Worm (Caenorhabditis elegans) whole organism, L4 larva: Measurements from ENCODE around the gene M28.9.

Source experiments
- F10B5.3 ChIP-seq: sonication (generic microtip); optimal IDR thresholded peaks from 2 replicates; lab custom pipeline; 2016; ENCODE audit warnings: mild to moderate bottlenecking, missing genetic modification characterization, missing compliant biosample characterization
- F26F4.8 ChIP-seq: fragments of 200-800 bp; sonication (Bioruptor generic); conservative IDR thresholded peaks from 2 replicates; pipeline ENCODE4 v1.3.6; 2022; ENCODE audit warnings: missing genetic modification characterization, missing compliant biosample characterization
- R02D3.7 ChIP-seq: fragments of 150-350 bp; sonication (generic microtip); optimal IDR thresholded peaks from 3 replicates; lab custom pipeline; 2014; ENCODE audit warnings: missing biosample characterization, missing genetic modification characterization
- T20F7.1 ChIP-seq: fragments of 200-800 bp; sonication (Bioruptor generic); optimal IDR thresholded peaks from 2 replicates; lab custom pipeline; 2018; ENCODE audit warnings: mild to moderate bottlenecking, missing genetic modification characterization, missing compliant biosample characterization
- Y105C5A.15 ChIP-seq: fragments of 200-800 bp; sonication (Bioruptor generic); IDR thresholded peaks from 2 replicates; pipeline ENCODE4 v1.3.6; 2022; ENCODE audit warnings: missing genetic modification characterization, missing compliant biosample characterization
- Y48G9A.11 ChIP-seq: fragments of 200-800 bp; sonication (Bioruptor generic); IDR thresholded peaks from 2 replicates; pipeline ENCODE4 v1.3.6; 2022; ENCODE audit warnings: missing genetic modification reagents, missing genetic modification characterization, missing compliant biosample characterization
- ZK337.2 ChIP-seq: fragments of 200-800 bp; sonication (Bioruptor generic); IDR thresholded peaks from 2 replicates; pipeline ENCODE4 v1.3.6; 2022; ENCODE audit warnings: missing genetic modification reagents, missing genetic modification characterization, missing compliant biosample characterization
- ZK546.5 ChIP-seq, 2 experiments: sonication (generic microtip); optimal IDR thresholded peaks; 2 replicates each; lab custom pipeline; 2017; ENCODE audit warnings: missing biosample characterization in 2 of 2, missing genetic modification characterization in 2 of 2
- ama-1 ChIP-seq: fragments of 150-350 bp; optimal IDR thresholded peaks from 2 replicates; lab custom pipeline; 2014; ENCODE audit warnings: inconsistent platforms, mixed read lengths
- ceh-82 ChIP-seq: sonication (generic microtip); optimal IDR thresholded peaks from 2 replicates; lab custom pipeline; 2017; ENCODE audit warnings: missing biosample characterization, missing genetic modification characterization
- daf-16 ChIP-seq, 3 experiments: sonication (generic microtip); optimal IDR thresholded peaks; 2 replicates each; lab custom pipeline; 2016 to 2017; ENCODE audit warnings: missing genetic modification characterization in 3 of 3, missing genetic modification reagents in 3 of 3, mild to moderate bottlenecking in 2 of 3, missing compliant biosample characterization in 2 of 3, missing biosample characterization in 1 of 3, moderate library complexity in 1 of 3
- daf-8 ChIP-seq: fragments of 200-800 bp; sonication (Bioruptor generic); IDR thresholded peaks from 2 replicates; pipeline ENCODE4 v1.3.6; 2022; ENCODE audit warnings: missing genetic modification characterization, missing compliant biosample characterization
- dmd-8 ChIP-seq: fragments of 200-800 bp; sonication (Bioruptor generic); IDR thresholded peaks from 2 replicates; pipeline ENCODE4 v1.3.6; 2022; ENCODE audit warnings: missing genetic modification characterization, missing compliant biosample characterization
- dmd-9 ChIP-seq: fragments of 200-800 bp; sonication (Bioruptor generic); IDR thresholded peaks from 2 replicates; pipeline ENCODE4 v1.3.6; 2022; ENCODE audit warnings: missing genetic modification reagents, missing genetic modification characterization, missing compliant biosample characterization
- dve-1 ChIP-seq: sonication (generic microtip); optimal IDR thresholded peaks from 2 replicates; lab custom pipeline; 2017; ENCODE audit warnings: antibody characterized with exemption, mild to moderate bottlenecking, missing genetic modification characterization, missing compliant biosample characterization; ENCODE audit not compliant: insufficient read depth
- egl-27 ChIP-seq: sonication (generic microtip); optimal IDR thresholded peaks from 3 replicates; lab custom pipeline; 2017; ENCODE audit warnings: missing biosample characterization, missing genetic modification reagents, missing genetic modification characterization
- egl-43 ChIP-seq: fragments of 200-800 bp; sonication (Bioruptor generic); IDR thresholded peaks from 2 replicates; pipeline ENCODE4 v1.3.6; 2022; ENCODE audit warnings: missing genetic modification reagents, missing genetic modification characterization, missing compliant biosample characterization
- fkh-10 ChIP-seq: fragments of 150-350 bp; optimal IDR thresholded peaks from 2 replicates; lab custom pipeline; 2014; ENCODE audit warnings: missing biosample characterization, missing genetic modification reagents, missing genetic modification characterization
- fos-1 ChIP-seq: fragments of 150-350 bp; optimal IDR thresholded peaks from 2 replicates; lab custom pipeline; 2014; ENCODE audit warnings: missing biosample characterization, missing genetic modification characterization
- gei-8 ChIP-seq: fragments of 200-800 bp; sonication (Bioruptor generic); optimal IDR thresholded peaks from 2 replicates; lab custom pipeline; 2018; ENCODE audit warnings: mild to moderate bottlenecking, missing genetic modification characterization, missing compliant biosample characterization
- hlh-30 ChIP-seq: sonication (generic microtip); optimal IDR thresholded peaks from 2 replicates; lab custom pipeline; 2017; ENCODE audit warnings: antibody characterized with exemption, mild to moderate bottlenecking, missing genetic modification characterization, missing compliant biosample characterization; ENCODE audit not compliant: insufficient read depth
- hmg-1.1 ChIP-seq: fragments of 200-800 bp; sonication (Bioruptor generic); IDR thresholded peaks from 2 replicates; pipeline ENCODE4 v1.3.6; 2022; ENCODE audit warnings: missing genetic modification reagents, missing genetic modification characterization, missing compliant biosample characterization
- lin-1 ChIP-seq: fragments of 200-800 bp; sonication (Bioruptor generic); IDR thresholded peaks from 2 replicates; pipeline ENCODE4 v1.3.6; 2022; ENCODE audit warnings: missing genetic modification reagents, missing genetic modification characterization, missing compliant biosample characterization
- lin-15B ChIP-seq: fragments of 150-350 bp; sonication (generic microtip); optimal IDR thresholded peaks from 3 replicates; lab custom pipeline; 2014; ENCODE audit warnings: missing biosample characterization, missing genetic modification characterization
- lin-29 ChIP-seq: fragments of 200-800 bp; sonication (Bioruptor generic); IDR thresholded peaks from 2 replicates; pipeline ENCODE4 v1.3.6; 2022; ENCODE audit warnings: missing genetic modification reagents, missing genetic modification characterization, missing compliant biosample characterization
- lin-38 ChIP-seq: fragments of 200-800 bp; sonication (Bioruptor generic); IDR thresholded peaks from 2 replicates; pipeline ENCODE4 v1.3.6; 2022; ENCODE audit warnings: missing genetic modification reagents, missing genetic modification characterization, missing compliant biosample characterization
- lsy-2 ChIP-seq, 2 experiments: fragments of 150-350 bp in 1 of 2; sonication (generic microtip) in 1 of 2; optimal IDR thresholded peaks; 2 replicates each; lab custom pipeline; 2014 to 2017; ENCODE audit warnings: missing biosample characterization in 2 of 2, missing genetic modification characterization in 2 of 2
- madf-5 ChIP-seq, 2 experiments: fragments of 200-800 bp; sonication (Bioruptor generic); IDR thresholded peaks; 2 replicates each; pipeline ENCODE4 v1.3.6; 2022; ENCODE audit warnings: missing compliant biosample characterization in 2 of 2, missing genetic modification characterization in 2 of 2
- mdl-1 ChIP-seq, 2 experiments: fragments of 150-350 bp in 1 of 2; sonication (generic microtip) in 1 of 2; optimal IDR thresholded peaks; 2 replicates each; lab custom pipeline; 2014 to 2017; ENCODE audit warnings: missing biosample characterization in 2 of 2, missing genetic modification characterization in 2 of 2
- mdt-29 ChIP-seq: fragments of 200-800 bp; sonication (Bioruptor generic); IDR thresholded peaks from 2 replicates; pipeline ENCODE4 v1.3.6; 2022; ENCODE audit warnings: missing genetic modification reagents, missing genetic modification characterization, missing compliant biosample characterization
- mep-1 ChIP-seq: fragments of 150-350 bp; sonication (generic microtip); optimal IDR thresholded peaks from 3 replicates; lab custom pipeline; 2014; ENCODE audit warnings: missing biosample characterization, missing genetic modification characterization
- mes-2 ChIP-seq: sonication (generic microtip); optimal IDR thresholded peaks from 2 replicates; lab custom pipeline; 2016; ENCODE audit warnings: missing genotype, mild to moderate bottlenecking, missing genetic modification characterization, missing compliant biosample characterization; ENCODE audit not compliant: poor library complexity, severe bottlenecking
- nhr-10 ChIP-seq: fragments of 150-350 bp; optimal IDR thresholded peaks from 2 replicates; lab custom pipeline; 2014; ENCODE audit warnings: missing biosample characterization, missing genetic modification characterization
- nhr-25 ChIP-seq: sonication (generic microtip); optimal IDR thresholded peaks from 2 replicates; lab custom pipeline; 2017; ENCODE audit warnings: missing genetic modification characterization, mild to moderate bottlenecking, missing compliant biosample characterization, antibody characterized with exemption, moderate library complexity, borderline replicate concordance; ENCODE audit not compliant: insufficient read depth
- nhr-28 ChIP-seq: fragments of 150-350 bp; optimal IDR thresholded peaks from 2 replicates; lab custom pipeline; 2014; ENCODE audit warnings: missing biosample characterization, missing genetic modification characterization
- nhr-41 ChIP-seq: fragments of 200-800 bp; sonication (Bioruptor generic); IDR thresholded peaks from 2 replicates; pipeline ENCODE4 v1.3.6; 2022; ENCODE audit warnings: missing genetic modification reagents, missing genetic modification characterization, missing compliant biosample characterization
- pha-4 ChIP-seq, 2 experiments: fragments of 150-350 bp in 1 of 2; fragments of 200-800 bp in 1 of 2; sonication (Bioruptor generic) in 1 of 2; IDR thresholded peaks in 1 of 2; optimal IDR thresholded peaks in 1 of 2; 2 replicates each; pipeline versions ENCODE4 v1.3.6 to Lab custom; 2014 to 2022; ENCODE audit warnings: missing genetic modification characterization in 2 of 2, missing genetic modification reagents in 2 of 2, missing biosample characterization in 1 of 2, missing compliant biosample characterization in 1 of 2
- php-3 ChIP-seq: fragments of 200-800 bp; sonication (Bioruptor generic); IDR thresholded peaks from 2 replicates; pipeline ENCODE4 v1.3.6; 2022; ENCODE audit warnings: missing genetic modification reagents, missing genetic modification characterization, missing compliant biosample characterization
- pqm-1 ChIP-seq: sonication (generic microtip); optimal IDR thresholded peaks from 2 replicates; lab custom pipeline; 2017; ENCODE audit warnings: missing biosample characterization, missing genetic modification characterization
- saeg-2 ChIP-seq: fragments of 200-800 bp; sonication (Bioruptor generic); IDR thresholded peaks from 2 replicates; pipeline ENCODE4 v1.3.6; 2022; ENCODE audit warnings: missing genetic modification reagents, missing genetic modification characterization, missing compliant biosample characterization
- skn-1 ChIP-seq: fragments of 150-350 bp; optimal IDR thresholded peaks from 2 replicates; lab custom pipeline; 2014; ENCODE audit warnings: missing biosample characterization, missing genetic modification characterization
- snpc-1.2 ChIP-seq: fragments of 200-800 bp; sonication (Bioruptor generic); IDR thresholded peaks from 2 replicates; pipeline ENCODE4 v1.3.6; 2022; ENCODE audit warnings: missing genetic modification reagents, missing genetic modification characterization, missing compliant biosample characterization
- spr-3 ChIP-seq: fragments of 200-800 bp; sonication (Bioruptor generic); optimal IDR thresholded peaks from 2 replicates; lab custom pipeline; 2018; ENCODE audit warnings: mild to moderate bottlenecking, missing genetic modification characterization, missing compliant biosample characterization
- tag-97 ChIP-seq: fragments of 200-800 bp; sonication (Bioruptor generic); IDR thresholded peaks from 2 replicates; pipeline ENCODE4 v1.3.6; 2022; ENCODE audit warnings: missing genetic modification characterization, missing compliant biosample characterization
- tra-1 ChIP-seq: fragments of 200-800 bp; sonication (Bioruptor generic); IDR thresholded peaks from 2 replicates; pipeline ENCODE4 v1.3.6; 2022; ENCODE audit warnings: missing genetic modification reagents, missing genetic modification characterization, missing compliant biosample characterization
- unc-39 ChIP-seq: sonication (generic microtip); optimal IDR thresholded peaks from 2 replicates; lab custom pipeline; 2017; ENCODE audit warnings: missing biosample characterization, missing genetic modification characterization
- zfp-2 ChIP-seq: sonication (generic microtip); optimal IDR thresholded peaks from 2 replicates; lab custom pipeline; 2016; ENCODE audit warnings: mild to moderate bottlenecking, missing genetic modification characterization, missing compliant biosample characterization

The M28.9 gene

DNA sequence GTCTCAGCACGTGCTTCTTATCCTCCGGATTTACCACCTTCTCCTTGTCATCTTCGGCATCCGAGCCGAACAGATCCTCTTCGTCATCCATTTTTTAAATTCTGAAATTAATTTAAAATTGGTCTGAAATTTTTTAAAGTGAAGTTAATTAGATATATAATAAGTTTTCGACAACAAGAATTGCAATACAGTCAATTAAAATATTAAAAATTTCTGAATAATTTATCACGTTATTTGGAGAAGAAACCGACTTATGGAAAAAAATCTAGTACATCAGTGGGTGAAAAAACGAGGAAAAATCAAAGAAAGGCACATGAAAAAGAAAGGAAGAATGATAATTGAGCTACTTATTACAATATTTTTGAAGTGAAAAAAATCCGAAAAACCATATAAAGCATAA is 33.7 kb upstream of the M28.9 start, which contains the start of gene taf-13:
taf-13 (minus strand) TSS at position 101 of the 400 bp plus-strand sequence.
- no peak for TF ChIP-seq fkh-10 (GFP tag; lab: Kevin White, UChicago)

DNA sequence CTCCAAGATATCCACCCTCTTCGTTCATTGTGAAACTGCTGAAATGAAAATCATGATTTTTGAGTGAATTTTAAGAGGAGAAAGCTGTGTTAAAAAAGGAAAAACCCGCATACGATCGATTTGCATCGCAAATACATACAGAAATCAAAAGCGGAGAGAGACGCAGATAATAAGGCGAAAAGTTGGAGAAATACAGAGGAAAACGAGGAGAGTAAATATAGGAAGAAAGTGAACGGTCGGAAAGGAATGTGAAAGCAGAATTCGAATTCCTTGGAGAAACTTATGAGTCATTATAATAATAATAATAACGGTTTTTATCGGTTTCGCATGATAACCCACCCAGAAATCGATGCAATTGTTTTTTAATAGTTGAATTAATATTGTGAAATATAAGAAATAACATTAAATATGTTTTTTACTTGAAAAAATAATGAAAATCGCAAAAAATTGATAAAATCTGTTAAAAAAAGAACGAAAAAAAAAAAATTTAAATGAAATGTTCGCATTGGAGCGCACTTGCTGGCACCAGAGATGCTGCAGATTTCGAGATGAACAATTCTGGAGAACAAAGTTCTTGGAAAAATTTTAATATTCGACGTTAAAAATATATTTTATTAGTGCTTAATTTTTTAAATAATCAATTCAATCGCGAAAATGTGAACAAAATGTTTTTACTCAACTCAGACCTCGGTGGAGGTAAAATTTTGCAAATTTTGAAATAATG is 31.8 kb upstream of the M28.9 start, which contains the start of gene ccm-3:
ccm-3 (minus strand) TSS at position 38 of the 724 bp plus-strand sequence.
- no peak for TF ChIP-seq ZK337.2 (GFP tag; lab: Robert Waterston, UW)
- peak; percentile 44 for TF ChIP-seq T20F7.1 (GFP tag; lab: Kevin White, UChicago)
- no peak for TF ChIP-seq pha-4 (GFP tag; IDR thresholded peaks at IDR 0.05; lab: Robert Waterston, UW)
- no peak for TF ChIP-seq pha-4 (tag; optimal IDR thresholded peaks at IDR 0.05; lab: Kevin White, UChicago)
- TF ChIP-seq ZK546.5 (tag; optimal IDR thresholded peaks at IDR 0.05; lab: Kevin White, UChicago): no peak
- TF ChIP-seq nhr-28 (tag; lab: Kevin White, UChicago): no peak
- TF ChIP-seq zfp-2 (tag; lab: Kevin White, UChicago): no peak
- TF ChIP-seq lin-29 (GFP tag; lab: Robert Waterston, UW): no peak
- no peak for TF ChIP-seq nhr-10 (tag; lab: Kevin White, UChicago)
- no peak for TF ChIP-seq F26F4.8
- no peak for TF ChIP-seq daf-16 (GFP tag; optimal IDR thresholded peaks at IDR 0.05; lab: Kevin White, UChicago)
- TF ChIP-seq daf-16 (tag; optimal IDR thresholded peaks at IDR 0.05; lab: Kevin White, UChicago): peak; percentile 14
- TF ChIP-seq daf-8 (GFP tag; lab: Robert Waterston, UW): no peak
- TF ChIP-seq mes-2 (tag; lab: Kevin White, UChicago): no peak
- TF ChIP-seq Y105C5A.15: no peak
- TF ChIP-seq skn-1 (tag; lab: Kevin White, UChicago): no peak
- TF ChIP-seq R02D3.7: no peak
- TF ChIP-seq F10B5.3 (tag; lab: Kevin White, UChicago): no peak
- TF ChIP-seq lin-15B: no peak
- no peak for TF ChIP-seq pqm-1 (tag; lab: Kevin White, UChicago)
- no peak for TF ChIP-seq dmd-9 (GFP tag; lab: Robert Waterston, UW)
- no peak for TF ChIP-seq saeg-2 (GFP tag; lab: Robert Waterston, UW)
- no peak for TF ChIP-seq mep-1 (tag; lab: Kevin White, UChicago)
- no peak for TF ChIP-seq nhr-41
- TF ChIP-seq mdt-29 (GFP tag; lab: Robert Waterston, UW): no peak
- TF ChIP-seq lin-38 (GFP tag; lab: Robert Waterston, UW): peak; percentile 91
- no peak for TF ChIP-seq ceh-82
- TF ChIP-seq lin-1 (GFP tag; lab: Robert Waterston, UW): no peak
- TF ChIP-seq ama-1 (lab: Kevin White, UChicago): no peak
- no peak for TF ChIP-seq dmd-8 (GFP tag; lab: Robert Waterston, UW)
- no peak for TF ChIP-seq dve-1 (tag; lab: Kevin White, UChicago)
- no peak for TF ChIP-seq egl-27 (tag; lab: Kevin White, UChicago)
- TF ChIP-seq lsy-2 (tag; optimal IDR thresholded peaks at IDR 0.05; lab: Kevin White, UChicago): peak in 1 of 2 experiments; percentile 36
- TF ChIP-seq snpc-1.2 (GFP tag; lab: Robert Waterston, UW): no peak
- TF ChIP-seq egl-43: no peak
- no peak for TF ChIP-seq gei-8 (GFP tag; lab: Kevin White, UChicago)
- TF ChIP-seq php-3 (GFP tag; lab: Robert Waterston, UW): no peak
- no peak for TF ChIP-seq hmg-1.1 (GFP tag; lab: Robert Waterston, UW)
- TF ChIP-seq madf-5 (GFP tag; IDR thresholded peaks at IDR 0.05; lab: Robert Waterston, UW): no peak
- TF ChIP-seq nhr-25 (tag; lab: Kevin White, UChicago): no peak
- TF ChIP-seq spr-3 (GFP tag; lab: Kevin White, UChicago): no peak
- TF ChIP-seq fos-1 (tag; lab: Kevin White, UChicago): no peak
- no peak for TF ChIP-seq unc-39
- no peak for TF ChIP-seq tag-97 (GFP tag; lab: Robert Waterston, UW)
- no peak for TF ChIP-seq tra-1
- no peak for TF ChIP-seq mdl-1 (tag; optimal IDR thresholded peaks at IDR 0.05; lab: Kevin White, UChicago)
- no peak for TF ChIP-seq hlh-30
- TF ChIP-seq Y48G9A.11: no peak
